Fruit fly (Drosophila melanogaster) whole organism, embryonic: ENCODE data around the gene nxf2.
A peak's percentile ranks its signal among the peaks of the same experiment; 100 is the strongest.

ENCODE experiments used
- Atf-2 ChIP-seq: fragments of 200-800 bp; sonication (Bioruptor generic); optimal IDR thresholded peaks from 2 replicates; lab custom pipeline; 2016; ENCODE audit warnings: missing biosample characterization, missing genetic modification characterization
- Blimp-1 ChIP-seq: fragments of 200-800 bp; sonication (Bioruptor generic); optimal IDR thresholded peaks from 3 replicates; lab custom pipeline; 2018; ENCODE audit warnings: missing biosample characterization, missing genetic modification characterization, mild to moderate bottlenecking, moderate library complexity, missing genetic modification reagents
- CG10147 ChIP-seq: fragments of 200-800 bp; sonication (Bioruptor generic); optimal IDR thresholded peaks from 2 replicates; lab custom pipeline; 2019; ENCODE audit warnings: missing biosample characterization, mild to moderate bottlenecking, missing genetic modification characterization, moderate library complexity
- CG10321 ChIP-seq: fragments of 200-800 bp; sonication (Bioruptor generic); IDR thresholded peaks from 2 replicates; pipeline ENCODE4 v1.3.6; 2022; ENCODE audit warnings: missing biosample characterization, missing genetic modification characterization
- CG11695 ChIP-seq: fragments of 200-800 bp; sonication (Bioruptor generic); IDR thresholded peaks from 3 replicates; pipeline ENCODE4 v1.3.6; 2022; ENCODE audit warnings: missing biosample characterization, missing genetic modification characterization
- CG12299 ChIP-seq: fragments of 200-800 bp; sonication (Bioruptor generic); optimal IDR thresholded peaks from 2 replicates; lab custom pipeline; 2018; ENCODE audit warnings: missing biosample characterization, mild to moderate bottlenecking, missing genetic modification characterization
- CG12659 ChIP-seq: fragments of 200-800 bp; sonication (Bioruptor generic); optimal IDR thresholded peaks from 3 replicates; lab custom pipeline; 2017; ENCODE audit warnings: mild to moderate bottlenecking, missing biosample characterization, missing genetic modification reagents, missing genetic modification characterization
- CG13123 ChIP-seq: fragments of 200-800 bp; sonication (Bioruptor generic); optimal IDR thresholded peaks from 2 replicates; lab custom pipeline; 2016; ENCODE audit warnings: missing biosample characterization, missing genetic modification characterization
- CG13424 ChIP-seq: fragments of 200-800 bp; sonication (Bioruptor generic); optimal IDR thresholded peaks from 2 replicates; lab custom pipeline; 2019; ENCODE audit warnings: missing biosample characterization, mild to moderate bottlenecking, missing genetic modification characterization, moderate library complexity
- CG16815 ChIP-seq: fragments of 200-800 bp; sonication (Bioruptor generic); optimal IDR thresholded peaks from 3 replicates; lab custom pipeline; 2017; ENCODE audit warnings: missing biosample characterization, mild to moderate bottlenecking, missing genetic modification characterization
- CG3281 ChIP-seq: fragments of 200-800 bp; sonication (Bioruptor generic); optimal IDR thresholded peaks from 3 replicates; lab custom pipeline; 2017; ENCODE audit warnings: missing biosample characterization, mild to moderate bottlenecking, missing genetic modification characterization
- CG33213 ChIP-seq: fragments of 200-800 bp; sonication (Bioruptor generic); optimal IDR thresholded peaks from 3 replicates; lab custom pipeline; 2016; ENCODE audit warnings: missing biosample characterization, missing genetic modification characterization
- CG3726 ChIP-seq: fragments of 200-800 bp; sonication (Bioruptor generic); IDR thresholded peaks from 3 replicates; pipeline ENCODE4, ENCODE4 v1.3.6; 2022; ENCODE audit warnings: missing biosample characterization, missing genetic modification characterization
- CG4424 ChIP-seq: fragments of 200-800 bp; sonication (Bioruptor generic); optimal IDR thresholded peaks from 3 replicates; lab custom pipeline; 2016; ENCODE audit warnings: missing biosample characterization, missing genetic modification characterization
- CG4820 ChIP-seq: fragments of 200-800 bp; sonication (Bioruptor generic); optimal IDR thresholded peaks from 3 replicates; lab custom pipeline; 2016; ENCODE audit warnings: missing biosample characterization, missing genetic modification characterization
- CG6175 ChIP-seq: fragments of 200-800 bp; sonication (Bioruptor generic); IDR thresholded peaks from 3 replicates; pipeline ENCODE4 v1.3.6; 2022; ENCODE audit warnings: missing biosample characterization, missing genetic modification characterization
- CG6272 ChIP-seq: fragments of 200-800 bp; sonication (Bioruptor generic); IDR thresholded peaks from 2 replicates; pipeline ENCODE4 v1.3.6; 2022; ENCODE audit warnings: missing biosample characterization, missing genetic modification characterization
- CG7839 ChIP-seq: fragments of 200-800 bp; sonication (Bioruptor generic); optimal IDR thresholded peaks from 3 replicates; lab custom pipeline; 2018; ENCODE audit warnings: missing biosample characterization, mild to moderate bottlenecking, missing genetic modification characterization, moderate library complexity
- CG7963 ChIP-seq: fragments of 200-800 bp; sonication (Bioruptor generic); IDR thresholded peaks from 3 replicates; pipeline ENCODE4 v1.3.6; 2022; ENCODE audit warnings: missing biosample characterization, missing genetic modification characterization; ENCODE audit not compliant: partially characterized antibody
- CG7987 ChIP-seq: fragments of 200-800 bp; sonication (Bioruptor generic); optimal IDR thresholded peaks from 2 replicates; lab custom pipeline; 2018; ENCODE audit warnings: missing biosample characterization, mild to moderate bottlenecking, missing genetic modification characterization, moderate library complexity
- Dp ChIP-seq: fragments of 200-800 bp; sonication (Bioruptor generic); optimal IDR thresholded peaks from 2 replicates; lab custom pipeline; 2018; ENCODE audit warnings: missing biosample characterization, mild to moderate bottlenecking, missing genetic modification characterization, moderate library complexity
- Fer3 ChIP-seq: fragments of 200-800 bp; sonication (Bioruptor generic); optimal IDR thresholded peaks from 2 replicates; lab custom pipeline; 2018; ENCODE audit warnings: missing biosample characterization, mild to moderate bottlenecking, missing genetic modification characterization, moderate library complexity
- HLH4C ChIP-seq: fragments of 200-800 bp; sonication (Bioruptor generic); IDR thresholded peaks from 3 replicates; pipeline ENCODE4 v1.3.6; 2022; ENCODE audit warnings: missing biosample characterization, missing genetic modification characterization; ENCODE audit not compliant: partially characterized antibody
- HLH54F ChIP-seq: fragments of 200-800 bp; sonication (Bioruptor generic); optimal IDR thresholded peaks from 3 replicates; lab custom pipeline; 2016; ENCODE audit warnings: missing biosample characterization, missing genetic modification characterization
- HLHmδ ChIP-seq: fragments of 200-800 bp; sonication (Bioruptor generic); optimal IDR thresholded peaks from 2 replicates; lab custom pipeline; 2018; ENCODE audit warnings: missing biosample characterization, mild to moderate bottlenecking, missing genetic modification characterization, moderate library complexity
- Poxn ChIP-seq: fragments of 200-800 bp; sonication (Bioruptor generic); IDR thresholded peaks from 2 replicates; pipeline ENCODE4 v1.3.6; 2022; ENCODE audit warnings: missing biosample characterization, missing genetic modification characterization
- Ptx1 ChIP-seq: fragments of 200-800 bp; sonication (Bioruptor generic); IDR thresholded peaks from 2 replicates; pipeline ENCODE4 v1.3.6; 2022; ENCODE audit warnings: missing biosample characterization, missing genetic modification characterization
- Rx ChIP-seq: fragments of 200-800 bp; sonication (Bioruptor generic); IDR thresholded peaks from 2 replicates; pipeline ENCODE4 v1.3.6; 2022; ENCODE audit warnings: missing biosample characterization, missing genetic modification characterization
- Xbp1 ChIP-seq: fragments of 200-800 bp; sonication (Bioruptor generic); optimal IDR thresholded peaks from 3 replicates; lab custom pipeline; 2016; ENCODE audit warnings: missing biosample characterization, mild to moderate bottlenecking, missing genetic modification characterization
- chinmo ChIP-seq: fragments of 200-800 bp; sonication (Bioruptor generic); IDR thresholded peaks from 4 replicates; pipeline ENCODE4 v1.3.6; 2022; ENCODE audit warnings: missing biosample characterization, missing genetic modification characterization; ENCODE audit not compliant: partially characterized antibody
- chn ChIP-seq: fragments of 200-800 bp; sonication (Bioruptor generic); optimal IDR thresholded peaks from 2 replicates; lab custom pipeline; 2016; ENCODE audit warnings: missing biosample characterization, missing genetic modification characterization
- dati ChIP-seq: fragments of 200-800 bp; sonication (Bioruptor generic); IDR thresholded peaks from 2 replicates; pipeline ENCODE4 v1.3.6; 2022; ENCODE audit warnings: missing biosample characterization, missing genetic modification characterization
- fru ChIP-seq: fragments of >200 bp; optimal IDR thresholded peaks from 2 replicates; lab custom pipeline; 2017
- gro ChIP-seq: fragments of 200-800 bp; sonication (Bioruptor generic); optimal IDR thresholded peaks from 2 replicates; lab custom pipeline; 2016; ENCODE audit warnings: missing biosample characterization, missing genetic modification characterization
- gsb ChIP-seq: fragments of 200-800 bp; sonication (Bioruptor generic); IDR thresholded peaks from 2 replicates; pipeline ENCODE4 v1.3.6; 2022; ENCODE audit warnings: missing biosample characterization, missing genetic modification characterization
- gsb-n ChIP-seq: fragments of 200-800 bp; sonication (Bioruptor generic); optimal IDR thresholded peaks from 3 replicates; lab custom pipeline; 2018; ENCODE audit warnings: missing biosample characterization, mild to moderate bottlenecking, missing genetic modification characterization
- ham ChIP-seq: fragments of 200-800 bp; sonication (Bioruptor generic); IDR thresholded peaks from 2 replicates; pipeline ENCODE4 v1.3.6; 2022; ENCODE audit warnings: missing biosample characterization, missing genetic modification characterization
- ind ChIP-seq: fragments of 200-800 bp; sonication (Bioruptor generic); optimal IDR thresholded peaks from 3 replicates; lab custom pipeline; 2016; ENCODE audit warnings: missing biosample characterization, missing genetic modification characterization
- lilli ChIP-seq: fragments of 200-800 bp; sonication (Bioruptor generic); optimal IDR thresholded peaks from 3 replicates; lab custom pipeline; 2016; ENCODE audit warnings: missing biosample characterization, missing genetic modification characterization
- pnt ChIP-seq: fragments of 200-800 bp; sonication (Bioruptor generic); optimal IDR thresholded peaks from 3 replicates; lab custom pipeline; 2016; ENCODE audit warnings: missing biosample characterization, missing genetic modification characterization
- pros ChIP-seq: fragments of 200-800 bp; sonication (Bioruptor generic); optimal IDR thresholded peaks from 3 replicates; lab custom pipeline; 2019; ENCODE audit warnings: missing biosample characterization, mild to moderate bottlenecking, missing genetic modification characterization, moderate library complexity
- repo ChIP-seq: fragments of 200-800 bp; sonication (Bioruptor generic); optimal IDR thresholded peaks from 2 replicates; lab custom pipeline; 2016; ENCODE audit warnings: missing biosample characterization, missing genetic modification characterization
- sc ChIP-seq, 3 experiments: fragments of >200 bp in 2 of 3; fragments of 200-800 bp in 1 of 3; sonication (Bioruptor generic) in 1 of 3; optimal IDR thresholded peaks; 2 replicates in 2 of 3; 3 replicates in 1 of 3; lab custom pipeline; 2017; ENCODE audit warnings: mild to moderate bottlenecking in 1 of 3, missing biosample characterization in 1 of 3, missing genetic modification characterization in 1 of 3, missing genetic modification reagents in 1 of 3
- scrt ChIP-seq: fragments of 200-800 bp; sonication (Bioruptor generic); optimal IDR thresholded peaks from 2 replicates; lab custom pipeline; 2018; ENCODE audit warnings: missing biosample characterization, mild to moderate bottlenecking, missing genetic modification characterization, moderate library complexity
- seq ChIP-seq: fragments of 200-800 bp; sonication (Bioruptor generic); IDR thresholded peaks from 2 replicates; pipeline ENCODE4 v1.3.6; 2022; ENCODE audit warnings: missing biosample characterization, missing genetic modification characterization
- shn ChIP-seq: fragments of 200-800 bp; sonication (Bioruptor generic); optimal IDR thresholded peaks from 3 replicates; lab custom pipeline; 2016; ENCODE audit warnings: missing biosample characterization, missing genetic modification characterization
- slbo ChIP-seq: fragments of 200-800 bp; sonication (Bioruptor generic); IDR thresholded peaks from 2 replicates; pipeline ENCODE4 v1.3.6; 2022; ENCODE audit warnings: missing biosample characterization, missing genetic modification characterization
- sug ChIP-seq: fragments of 200-800 bp; optimal IDR thresholded peaks from 2 replicates; lab custom pipeline; 2019; ENCODE audit warnings: missing biosample characterization, mild to moderate bottlenecking, missing genetic modification characterization, moderate library complexity
- tin ChIP-seq: fragments of 200-800 bp; sonication (Bioruptor generic); optimal IDR thresholded peaks from 3 replicates; lab custom pipeline; 2016; ENCODE audit warnings: missing biosample characterization, missing genetic modification characterization
- wek ChIP-seq: fragments of 200-800 bp; sonication (Bioruptor generic); optimal IDR thresholded peaks from 3 replicates; lab custom pipeline; 2018; ENCODE audit warnings: missing biosample characterization, mild to moderate bottlenecking, missing genetic modification characterization, moderate library complexity

The nxf2 gene

DNA sequence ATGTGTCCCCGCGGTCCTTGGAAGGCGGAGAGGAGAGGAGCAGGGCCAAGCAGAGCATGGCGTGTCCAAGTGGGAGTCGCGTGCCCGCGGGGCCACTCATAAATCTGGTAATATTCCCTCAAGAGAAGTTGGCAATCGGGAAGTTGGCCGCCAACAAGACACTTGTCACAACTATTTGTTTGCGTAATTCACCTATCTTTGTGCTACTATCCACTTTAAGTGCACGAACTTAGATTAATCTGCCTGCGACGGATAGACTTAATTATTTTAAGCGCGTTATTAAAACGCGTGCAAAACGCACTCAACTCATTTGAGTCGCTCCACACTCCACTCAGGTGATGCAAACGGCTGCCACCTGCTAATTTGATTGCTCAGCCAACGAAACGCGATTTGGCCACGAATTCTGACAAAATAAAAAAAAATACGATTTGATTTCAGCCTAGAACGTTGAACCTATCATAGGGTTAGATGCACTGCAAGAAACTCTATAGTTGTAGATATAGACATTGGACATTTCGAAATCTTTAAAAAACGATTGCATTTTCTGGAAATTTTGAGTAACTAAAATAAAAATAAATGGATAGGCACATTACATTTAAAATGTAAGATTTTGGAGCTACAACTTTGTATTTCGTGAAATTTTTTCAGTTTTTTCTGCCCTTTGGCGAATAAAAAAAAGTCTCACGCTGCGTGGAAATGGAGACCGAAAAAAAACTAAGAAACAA lies 8.9 kb downstream of the nxf2 start (continued):
- TF ChIP-seq CG6272 (GFP tag; lab: Robert Waterston, UW) (no peak), pros (GFP tag; lab: Kevin White, UChicago) (no peak), CG12299 (peak; percentile 51), CG13424 (tag; lab: Kevin White, UChicago) (peak; percentile 42), dati (GFP tag; lab: Robert Waterston, UW) (no peak), lilli (GFP tag; lab: Kevin White, UChicago) (peak; percentile 60), sug (tag; lab: Kevin White, UChicago) (peak; percentile 37), Ptx1 (GFP tag; lab: Robert Waterston, UW) (no peak; the same call in 1 of the 2 replicates), HLH54F (peak; percentile 43), CG7987 (GFP tag; lab: Kevin White, UChicago) (no peak), pnt (GFP tag; lab: Kevin White, UChicago) (peak; percentile 13), chn (GFP tag; lab: Kevin White, UChicago) (no peak), Dp (no peak), CG11695 (GFP tag; lab: Robert Waterston, UW) (peak; percentile 57; the same call in 2 of the 3 replicates), CG6175 (GFP tag; lab: Robert Waterston, UW) (no peak), repo (GFP tag; lab: Kevin White, UChicago) (no peak), CG33213 (GFP tag; lab: Kevin White, UChicago) (peak; percentile 56), CG13123 (no peak), Fer3 (tag; lab: Kevin White, UChicago) (peak; percentile 67), scrt (peak; percentile 36), Atf-2 (GFP tag; lab: Kevin White, UChicago) (peak; percentile 33), CG7839 (peak; percentile 67), gro (GFP tag; lab: Kevin White, UChicago) (peak; percentile 55), CG3281 (peak; percentile 61), CG3726 (no peak), fru (no peak), slbo (GFP tag; lab: Robert Waterston, UW) (peak; percentile 75), seq (GFP tag; lab: Robert Waterston, UW) (peak; percentile 65), HLHmδ (no peak), gsb (GFP tag; lab: Robert Waterston, UW) (peak; percentile 29; the same call in 1 of the 2 replicates), CG12659 (GFP tag; lab: Kevin White, UChicago) (peak; percentile 53), HLH4C (GFP tag; lab: Robert Waterston, UW) (no peak), ind (GFP tag; lab: Kevin White, UChicago) (peak; percentile 44), CG4820 (peak; percentile 11), wek (GFP tag; lab: Kevin White, UChicago) (no peak), CG10321 (GFP tag; lab: Robert Waterston, UW) (no peak), Blimp-1 (GFP tag; lab: Kevin White, UChicago) (peak; percentile 51), gsb-n (tag; lab: Kevin White, UChicago) (no peak), chinmo (GFP tag; lab: Robert Waterston, UW) (no peak), CG4424 (GFP tag; lab: Kevin White, UChicago) (peak; percentile 35), shn (GFP tag; lab: Kevin White, UChicago) (peak; percentile 29), CG7963 (no peak), CG10147 (GFP tag; lab: Kevin White, UChicago) (peak; percentile 64), Xbp1 (GFP tag; lab: Kevin White, UChicago) (peak; percentile 56), tin (peak; percentile 15), sc (optimal IDR thresholded peaks at IDR 0.05; lab: Kevin White, UChicago) (no peak), sc (GFP tag; optimal IDR thresholded peaks at IDR 0.05; lab: Kevin White, UChicago) (no peak), CG16815 (no peak), ham (GFP tag; lab: Robert Waterston, UW) (no peak), Rx (no peak), Poxn (GFP tag; lab: Robert Waterston, UW) (no peak)
